Worm (Caenorhabditis elegans): ENCODE results near the gene F34D10.9.

- TF ChIP-seq pha-4 (tag; optimal IDR thresholded peaks at IDR 0.05) (no peak), nhr-28 (tag; optimal IDR thresholded peaks at IDR 0.05) (no peak), ztf-11 (tag; optimal IDR thresholded peaks at IDR 0.05) (no peak), snpc-4 (tag; optimal IDR thresholded peaks at IDR 0.05) (no peak), unc-62 (GFP tag; optimal IDR thresholded peaks at IDR 0.05) (no peak), mep-1 (tag; optimal IDR thresholded peaks at IDR 0.05) (no peak), nhr-12 (tag; optimal IDR thresholded peaks at IDR 0.05) (no peak), elt-1 (tag; optimal IDR thresholded peaks at IDR 0.05; ENCODE audit: borderline replicate concordance, insufficient read depth) (no peak), lsy-2 (tag; optimal IDR thresholded peaks at IDR 0.05) (no peak), unc-39 (tag; optimal IDR thresholded peaks at IDR 0.05) (no peak), elt-3 (tag; optimal IDR thresholded peaks at IDR 0.05) (no peak), nhr-76 (tag; optimal IDR thresholded peaks at IDR 0.05) (no peak)
These were observed 36.9 kb downstream of the F34D10.9 start for ce11 chrIII:3692516-3692915.

Data from whole organism, mixed stage, embryonic.